Worm (Caenorhabditis elegans) whole organism, young adult: ENCODE results near the gene pccb-1.
A peak's percentile ranks its signal among the peaks of the same experiment; 100 is the strongest.

Experiments
- B0336.3 ChIP-seq: fragments of 200-800 bp; sonication (Bioruptor generic); IDR thresholded peaks from 2 replicates; pipeline ENCODE4 v1.3.6; 2022; ENCODE audit warnings: missing genetic modification characterization, missing compliant biosample characterization
- C06A6.2 ChIP-seq: fragments of 200-800 bp; sonication (Bioruptor generic); conservative IDR thresholded peaks from 2 replicates; pipeline ENCODE4 v1.3.6; 2022; ENCODE audit warnings: missing genetic modification characterization, missing compliant biosample characterization
- F10E7.11 ChIP-seq: sonication (generic microtip); optimal IDR thresholded peaks from 2 replicates; lab custom pipeline; 2017; ENCODE audit warnings: mild to moderate bottlenecking, missing genetic modification characterization, moderate library complexity, missing compliant biosample characterization
- F37B4.10 ChIP-seq: fragments of 200-800 bp; sonication (Bioruptor generic); IDR thresholded peaks from 2 replicates; pipeline ENCODE4 v1.3.6; 2022; ENCODE audit warnings: missing genetic modification characterization, missing compliant biosample characterization
- F49E8.2 ChIP-seq: sonication (generic microtip); optimal IDR thresholded peaks from 3 replicates; lab custom pipeline; 2017; ENCODE audit warnings: missing genetic modification characterization, mild to moderate bottlenecking, missing compliant biosample characterization, antibody characterized with exemption, moderate library complexity; ENCODE audit not compliant: insufficient read depth
- ZK185.1 ChIP-seq: sonication (generic microtip); optimal IDR thresholded peaks from 2 replicates; lab custom pipeline; 2016; ENCODE audit warnings: mild to moderate bottlenecking, missing genetic modification characterization, missing compliant biosample characterization; ENCODE audit not compliant: poor library complexity, severe bottlenecking
- akir-1 ChIP-seq: fragments of 200-800 bp; sonication (Bioruptor generic); optimal IDR thresholded peaks from 2 replicates; lab custom pipeline; 2018; ENCODE audit warnings: mild to moderate bottlenecking, missing genetic modification characterization, moderate library complexity, missing compliant biosample characterization
- aptf-2 ChIP-seq: fragments of 200-800 bp; sonication (Bioruptor generic); conservative IDR thresholded peaks from 2 replicates; pipeline ENCODE4 v1.3.6; 2022; ENCODE audit warnings: missing genetic modification reagents, missing genetic modification characterization, missing compliant biosample characterization
- attf-6 ChIP-seq: fragments of 200-800 bp; sonication (Bioruptor generic); IDR thresholded peaks from 2 replicates; pipeline ENCODE4 v1.3.6; 2022; ENCODE audit warnings: missing genetic modification reagents, missing genetic modification characterization, missing compliant biosample characterization
- bed-1 ChIP-seq: fragments of 200-800 bp; sonication (Bioruptor generic); IDR thresholded peaks from 2 replicates; pipeline ENCODE4 v1.3.6; 2022; ENCODE audit warnings: missing genetic modification reagents, missing genetic modification characterization, missing compliant biosample characterization
- cebp-2 ChIP-seq: fragments of 200-800 bp; sonication (Bioruptor generic); IDR thresholded peaks from 2 replicates; pipeline ENCODE4 v1.3.6; 2022; ENCODE audit warnings: missing genetic modification characterization, missing compliant biosample characterization
- ceh-58 ChIP-seq: fragments of 200-800 bp; sonication (Bioruptor generic); IDR thresholded peaks from 2 replicates; pipeline ENCODE4 v1.3.6; 2022; ENCODE audit warnings: missing genetic modification characterization, missing compliant biosample characterization
- chd-7 ChIP-seq: sonication (generic microtip); optimal IDR thresholded peaks from 2 replicates; lab custom pipeline; 2016; ENCODE audit warnings: mild to moderate bottlenecking, missing genetic modification characterization, moderate library complexity, missing compliant biosample characterization
- dox-1 ChIP-seq: fragments of 200-800 bp; sonication (Bioruptor generic); IDR thresholded peaks from 2 replicates; pipeline ENCODE4 v1.3.6; 2022; ENCODE audit warnings: missing genetic modification reagents, missing genetic modification characterization, missing compliant biosample characterization
- dpl-1 ChIP-seq: fragments of 150-350 bp; optimal IDR thresholded peaks from 2 replicates; lab custom pipeline; 2014; ENCODE audit warnings: missing biosample characterization, missing genetic modification reagents, missing genetic modification characterization
- efl-1 ChIP-seq: fragments of 150-350 bp; optimal IDR thresholded peaks from 2 replicates; lab custom pipeline; 2014; ENCODE audit warnings: missing biosample characterization, missing genetic modification reagents, missing genetic modification characterization
- egl-44 ChIP-seq: fragments of 200-800 bp; sonication (Bioruptor generic); IDR thresholded peaks from 2 replicates; pipeline ENCODE4 v1.3.6; 2022; ENCODE audit warnings: missing genetic modification reagents, missing genetic modification characterization, missing compliant biosample characterization
- egrh-3 ChIP-seq: fragments of 200-800 bp; sonication (Bioruptor generic); IDR thresholded peaks from 2 replicates; pipeline ENCODE4 v1.3.6; 2022; ENCODE audit warnings: missing genetic modification reagents, missing genetic modification characterization, missing compliant biosample characterization
- hmg-1.2 ChIP-seq: fragments of 200-800 bp; sonication (Bioruptor generic); IDR thresholded peaks from 2 replicates; pipeline ENCODE4 v1.3.6; 2022; ENCODE audit warnings: missing genetic modification reagents, missing genetic modification characterization, missing compliant biosample characterization
- hrde-1 ChIP-seq: sonication (generic microtip); optimal IDR thresholded peaks from 2 replicates; lab custom pipeline; 2016; ENCODE audit warnings: missing genetic modification characterization, mild to moderate bottlenecking, missing compliant biosample characterization, moderate library complexity, missing genotype, missing genetic modification reagents, borderline replicate concordance
- hsf-1 ChIP-seq: fragments of 200-800 bp; sonication (Bioruptor generic); IDR thresholded peaks from 2 replicates; pipeline ENCODE4 v1.3.6; 2022; ENCODE audit warnings: missing genetic modification reagents, missing genetic modification characterization, missing compliant biosample characterization
- let-526 ChIP-seq: fragments of 200-800 bp; sonication (Bioruptor generic); IDR thresholded peaks from 2 replicates; pipeline ENCODE4 v1.3.6; 2022; ENCODE audit warnings: missing genetic modification reagents, missing genetic modification characterization, missing compliant biosample characterization
- lin-26 ChIP-seq: fragments of 200-800 bp; sonication (Bioruptor generic); IDR thresholded peaks from 2 replicates; pipeline ENCODE4 v1.3.6; 2022; ENCODE audit warnings: missing genetic modification reagents, missing genetic modification characterization, missing compliant biosample characterization
- lin-40 ChIP-seq: sonication (generic microtip); optimal IDR thresholded peaks from 2 replicates; lab custom pipeline; 2016; ENCODE audit warnings: missing genetic modification characterization, mild to moderate bottlenecking, missing compliant biosample characterization, missing genotype, missing genetic modification reagents
- lsy-27 ChIP-seq: sonication (generic microtip); optimal IDR thresholded peaks from 2 replicates; lab custom pipeline; 2017; ENCODE audit warnings: missing genetic modification characterization, mild to moderate bottlenecking, missing compliant biosample characterization, antibody characterized with exemption, missing genotype, borderline replicate concordance; ENCODE audit not compliant: insufficient read depth
- madf-6 ChIP-seq: fragments of 200-800 bp; sonication (Bioruptor generic); IDR thresholded peaks from 2 replicates; pipeline ENCODE4 v1.3.6; 2022; ENCODE audit warnings: missing genetic modification reagents, missing genetic modification characterization, missing compliant biosample characterization
- mel-28 ChIP-seq: sonication (generic microtip); optimal IDR thresholded peaks from 2 replicates; lab custom pipeline; 2016; ENCODE audit warnings: borderline replicate concordance, mild to moderate bottlenecking, missing genetic modification characterization, missing compliant biosample characterization
- mxl-1 ChIP-seq: sonication (generic microtip); optimal IDR thresholded peaks from 2 replicates; lab custom pipeline; 2016; ENCODE audit warnings: missing genetic modification characterization, missing compliant biosample characterization
- nfya-2 ChIP-seq: fragments of 200-800 bp; sonication (Bioruptor generic); IDR thresholded peaks from 2 replicates; pipeline ENCODE4 v1.3.6; 2022; ENCODE audit warnings: missing genetic modification reagents, missing genetic modification characterization, missing compliant biosample characterization
- nhr-179 ChIP-seq: sonication (generic microtip); optimal IDR thresholded peaks from 2 replicates; lab custom pipeline; 2016; ENCODE audit warnings: mild to moderate bottlenecking, missing genetic modification characterization, missing compliant biosample characterization
- repo-1 ChIP-seq: sonication (generic microtip); optimal IDR thresholded peaks from 2 replicates; lab custom pipeline; 2017; ENCODE audit warnings: mild to moderate bottlenecking, missing genetic modification characterization, missing compliant biosample characterization
- snpc-4 ChIP-seq, 5 experiments: fragments of 150-350 bp in 1 of 5; sonication (generic microtip) in 4 of 5; optimal IDR thresholded peaks; 2 replicates each; lab custom pipeline; 2014 to 2018; ENCODE audit warnings: missing genetic modification characterization in 5 of 5, missing biosample characterization in 3 of 5, antibody characterized with exemption in 2 of 5, mild to moderate bottlenecking in 2 of 5, missing compliant biosample characterization in 2 of 5, missing genotype in 2 of 5, moderate library complexity in 2 of 5, missing genetic modification reagents in 1 of 5
- tbx-9 ChIP-seq: sonication (generic microtip); optimal IDR thresholded peaks from 2 replicates; lab custom pipeline; 2016; ENCODE audit warnings: borderline replicate concordance, missing genetic modification characterization, inconsistent platforms, missing compliant biosample characterization
- ztf-25 ChIP-seq: fragments of 200-800 bp; sonication (Bioruptor generic); IDR thresholded peaks from 2 replicates; pipeline ENCODE4 v1.3.6; 2022; ENCODE audit warnings: missing genetic modification reagents, missing genetic modification characterization, missing compliant biosample characterization
- ztf-3 ChIP-seq: fragments of 200-800 bp; sonication (Bioruptor generic); optimal IDR thresholded peaks from 2 replicates; lab custom pipeline; 2018; ENCODE audit warnings: mild to moderate bottlenecking, missing genetic modification characterization, missing compliant biosample characterization

The pccb-1 gene

DNA sequence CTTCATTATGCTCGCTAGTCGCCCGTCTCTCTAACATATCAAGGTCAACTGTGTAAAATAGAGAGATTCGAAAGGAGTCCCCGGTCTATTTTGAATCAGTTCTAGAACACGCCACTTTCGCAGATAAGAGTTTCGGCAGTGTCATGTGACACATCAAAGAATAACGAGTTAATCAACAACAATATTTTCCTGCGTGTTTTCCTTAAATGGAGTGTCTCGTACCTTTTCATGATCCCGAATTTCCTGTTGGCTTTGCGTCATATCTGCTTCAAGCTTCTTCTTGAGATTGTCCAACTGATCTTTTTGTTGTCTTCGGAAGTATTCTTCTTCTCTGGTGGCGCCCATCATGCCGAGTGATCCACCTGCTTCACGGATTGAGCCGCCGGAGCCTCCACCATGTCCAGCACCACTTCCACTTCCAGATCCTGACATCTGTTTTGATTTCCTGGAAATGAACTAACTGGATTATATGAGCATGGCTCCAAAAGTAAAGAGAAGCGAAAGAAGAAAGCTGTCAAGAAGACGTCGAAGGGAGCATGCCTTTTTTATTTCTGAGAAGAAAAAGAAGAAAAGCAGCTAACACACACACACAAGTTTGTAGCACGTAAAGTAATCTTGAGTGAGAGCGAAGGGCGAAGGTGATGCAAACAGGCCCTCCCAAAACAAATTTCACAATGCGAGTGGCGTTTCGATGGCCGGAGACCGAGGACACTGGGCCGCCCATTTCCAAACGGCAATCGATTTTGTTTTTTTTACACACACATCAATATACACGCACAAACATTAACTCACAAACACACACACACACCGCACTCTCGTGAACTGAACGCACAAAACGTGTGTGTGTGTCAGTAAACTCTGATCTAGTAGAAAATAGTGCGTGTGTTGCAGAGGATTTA, 26.0 kb downstream of the pccb-1 start (continued):
- TF ChIP-seq let-526 (GFP tag; lab: Robert Waterston, UW) = 0 out of 2 replicates have a peak, but pooled peaks have one; percentile 5
- TF ChIP-seq bed-1 (GFP tag; lab: Robert Waterston, UW) = no peak
- no peak for TF ChIP-seq akir-1 (GFP tag; lab: Kevin White, UChicago)
- TF ChIP-seq aptf-2 (GFP tag; lab: Robert Waterston, UW) = no peak
- no peak for TF ChIP-seq F10E7.11 (tag; lab: Kevin White, UChicago)
- TF ChIP-seq B0336.3 (GFP tag; lab: Robert Waterston, UW) = no peak
- TF ChIP-seq egrh-3 (GFP tag; lab: Robert Waterston, UW) = no peak
- TF ChIP-seq attf-6 (GFP tag; lab: Robert Waterston, UW) = no peak
- TF ChIP-seq cebp-2 = no peak
- TF ChIP-seq nfya-2 (GFP tag; lab: Robert Waterston, UW) = no peak
- no peak for TF ChIP-seq tbx-9 (tag; lab: Kevin White, UChicago)
- TF ChIP-seq hmg-1.2 (GFP tag; lab: Robert Waterston, UW) = peak; percentile 29; the same call in 1 of the 2 replicates
- TF ChIP-seq dox-1 (GFP tag; lab: Robert Waterston, UW) = peak; percentile 27; the same call in 1 of the 2 replicates
- no peak for TF ChIP-seq F49E8.2 (tag; lab: Kevin White, UChicago)
- TF ChIP-seq lin-40 (tag; lab: Kevin White, UChicago) = no peak
- TF ChIP-seq C06A6.2 (GFP tag; lab: Robert Waterston, UW) = peak; percentile 37; the same call in 1 of the 2 replicates
- TF ChIP-seq ztf-3 = no peak
- no peak for TF ChIP-seq madf-6 (GFP tag; lab: Robert Waterston, UW)
- TF ChIP-seq efl-1 (GFP tag; lab: Kevin White, UChicago) = no peak
- no peak for TF ChIP-seq ztf-25 (GFP tag; lab: Robert Waterston, UW)
- TF ChIP-seq F37B4.10 (GFP tag; lab: Robert Waterston, UW) = no peak
- TF ChIP-seq dpl-1 = no peak
- peak; percentile 35; the same call in 1 of the 2 replicates for TF ChIP-seq lin-26 (GFP tag; lab: Robert Waterston, UW)
- no peak for TF ChIP-seq egl-44 (GFP tag; lab: Robert Waterston, UW)
- no peak for TF ChIP-seq mel-28
- TF ChIP-seq repo-1 (tag; lab: Kevin White, UChicago) = no peak
- TF ChIP-seq snpc-4 (GFP tag; optimal IDR thresholded peaks at IDR 0.05; lab: Kevin White, UChicago) = no peak
- TF ChIP-seq snpc-4 (tag; optimal IDR thresholded peaks at IDR 0.05; lab: Kevin White, UChicago) = no peak
- no peak for TF ChIP-seq hrde-1
- no peak for TF ChIP-seq mxl-1
- TF ChIP-seq nhr-179 (tag; lab: Kevin White, UChicago) = no peak
- TF ChIP-seq hsf-1 (GFP tag; lab: Robert Waterston, UW) = no peak
- no peak for TF ChIP-seq chd-7 (tag; lab: Kevin White, UChicago)
- TF ChIP-seq ceh-58 (GFP tag; lab: Robert Waterston, UW) = no peak
- TF ChIP-seq lsy-27 = no peak
- peak; percentile 19 for TF ChIP-seq ZK185.1
- TF ChIP-seq, all 124 proteins: peak for 19
